Fruit fly (Drosophila melanogaster): ENCODE data around the gene Ctr1C.

The Ctr1C gene

DNA sequence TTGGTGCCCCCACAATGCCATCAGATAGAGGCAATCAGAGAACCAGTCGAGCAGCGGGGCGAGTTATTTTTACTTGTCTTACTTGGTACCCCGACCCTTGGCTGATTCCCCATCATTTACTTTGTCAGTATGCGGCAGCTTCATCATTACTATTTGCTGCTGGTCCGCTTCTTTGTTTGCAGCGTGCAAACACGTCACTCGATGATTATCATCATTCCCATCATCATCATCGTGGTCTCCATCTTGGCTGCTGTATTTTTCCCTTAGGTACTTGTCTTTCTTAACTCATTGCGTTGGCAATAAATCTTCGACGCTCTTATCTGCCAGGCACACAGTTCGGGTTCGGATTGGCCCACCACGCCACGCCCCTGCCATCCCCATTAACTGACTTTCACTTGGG, 32.0 kb downstream of the Ctr1C start (continued):
- TF ChIP-seq CG6654 (GFP tag; optimal IDR thresholded peaks at IDR 0.05) = no peak
- TF ChIP-seq sens (GFP tag) = peak; percentile 73
- TF ChIP-seq Sox100B (GFP tag; optimal IDR thresholded peaks at IDR 0.05) = peak; percentile 6
- TF ChIP-seq CG30431 (GFP tag; optimal IDR thresholded peaks at IDR 0.05) = peak; percentile 23
- no peak for TF ChIP-seq Nf-YC (tag; optimal IDR thresholded peaks at IDR 0.05)
- no peak for TF ChIP-seq CG10543 (GFP tag; optimal IDR thresholded peaks at IDR 0.05)
- no peak for TF ChIP-seq CG10274 (GFP tag; optimal IDR thresholded peaks at IDR 0.05)
- TF ChIP-seq CG11504 (tag; optimal IDR thresholded peaks at IDR 0.05) = no peak
- no peak for TF ChIP-seq CG6272 (GFP tag; IDR thresholded peaks at IDR 0.05)
- TF ChIP-seq p53 (GFP tag; optimal IDR thresholded peaks at IDR 0.05) = no peak
- TF ChIP-seq gem (tag; optimal IDR thresholded peaks at IDR 0.05) = peak; percentile 5
- peak; percentile 14 for TF ChIP-seq CG3407 (GFP tag; optimal IDR thresholded peaks at IDR 0.05)
- no peak for TF ChIP-seq CG4820 (GFP tag; optimal IDR thresholded peaks at IDR 0.05)
- TF ChIP-seq CG1647 (GFP tag; optimal IDR thresholded peaks at IDR 0.05) = no peak
- peak; percentile 32 for TF ChIP-seq dmrt11E (tag; optimal IDR thresholded peaks at IDR 0.05)
- no peak for TF ChIP-seq CG6689 (GFP tag; IDR thresholded peaks at IDR 0.05)
- no peak for TF ChIP-seq hb (GFP tag; IDR thresholded peaks at IDR 0.05; ENCODE audit: partially characterized antibody)
- TF ChIP-seq caup (GFP tag; optimal IDR thresholded peaks at IDR 0.05; ENCODE audit: severe bottlenecking) = no peak
- no peak for TF ChIP-seq CG2129 (GFP tag; IDR thresholded peaks at IDR 0.05; ENCODE audit: partially characterized antibody)
- no peak for TF ChIP-seq amos (GFP tag; IDR thresholded peaks at IDR 0.05; ENCODE audit: partially characterized antibody)
- no peak for TF ChIP-seq CG32767 (GFP tag; IDR thresholded peaks at IDR 0.05)
- TF ChIP-seq mirr (GFP tag; optimal IDR thresholded peaks at IDR 0.05) = no peak
- TF ChIP-seq CG10147 (GFP tag; optimal IDR thresholded peaks at IDR 0.05) = no peak
- TF ChIP-seq Drgx (GFP tag; IDR thresholded peaks at IDR 0.05) = no peak
- no peak for TF ChIP-seq HLH3B (GFP tag; IDR thresholded peaks at IDR 0.05)
- TF ChIP-seq Aef1 (GFP tag; IDR thresholded peaks at IDR 0.05) = no peak
- TF ChIP-seq pan (optimal IDR thresholded peaks at IDR 0.05) = no peak
- no peak for TF ChIP-seq pan (GFP tag; optimal IDR thresholded peaks at IDR 0.05 in 1 of 2, IDR thresholded peaks at IDR 0.05 in 1 of 2)
- no peak for TF ChIP-seq ems (GFP tag; optimal IDR thresholded peaks at IDR 0.05)
- no peak for TF ChIP-seq chm (GFP tag; IDR thresholded peaks at IDR 0.05)
- no peak for TF ChIP-seq ab (GFP tag; optimal IDR thresholded peaks at IDR 0.05)
- TF ChIP-seq Elba2 (GFP tag; optimal IDR thresholded peaks at IDR 0.05) = no peak
- TF ChIP-seq dm (GFP tag; optimal IDR thresholded peaks at IDR 0.05) = no peak
- no peak for TF ChIP-seq CG32772 (GFP tag; IDR thresholded peaks at IDR 0.05)
- no peak for TF ChIP-seq CG10959 (GFP tag; IDR thresholded peaks at IDR 0.05)
- peak in 1 of 2 experiments; percentile 8 for TF ChIP-seq bsh (GFP tag; optimal IDR thresholded peaks at IDR 0.05)
- TF ChIP-seq CG8765 (GFP tag; IDR thresholded peaks at IDR 0.05) = no peak
- no peak for TF ChIP-seq ken (GFP tag; IDR thresholded peaks at IDR 0.05)
- no peak for TF ChIP-seq vfl (GFP tag; optimal IDR thresholded peaks at IDR 0.05)
- TF ChIP-seq D (optimal IDR thresholded peaks at IDR 0.05) = no peak
- TF ChIP-seq D (GFP tag; optimal IDR thresholded peaks at IDR 0.05) = peak; percentile 8
- TF ChIP-seq CG17186 (GFP tag; optimal IDR thresholded peaks at IDR 0.05) = no peak
- no peak for TF ChIP-seq Dip3 (GFP tag; optimal IDR thresholded peaks at IDR 0.05)
- TF ChIP-seq CG8944 (GFP tag; optimal IDR thresholded peaks at IDR 0.05) = no peak
- no peak for TF ChIP-seq CG9817 (tag; optimal IDR thresholded peaks at IDR 0.05)
- TF ChIP-seq trem (tag; optimal IDR thresholded peaks at IDR 0.05) = no peak
- TF ChIP-seq CG3726 (GFP tag; IDR thresholded peaks at IDR 0.05) = no peak
- no peak for TF ChIP-seq CG11456 (GFP tag; IDR thresholded peaks at IDR 0.05)
- TF ChIP-seq CG17328 (GFP tag; IDR thresholded peaks at IDR 0.05) = no peak
- TF ChIP-seq CG7271 (tag; optimal IDR thresholded peaks at IDR 0.05) = no peak
- no peak for TF ChIP-seq sna (GFP tag; IDR thresholded peaks at IDR 0.05; ENCODE audit: partially characterized antibody)
- TF ChIP-seq CG12155 (GFP tag; optimal IDR thresholded peaks at IDR 0.05) = no peak
- TF ChIP-seq HLH54F (GFP tag; optimal IDR thresholded peaks at IDR 0.05) = no peak

All from whole organism, embryonic.